Fruit fly (Drosophila melanogaster) whole organism, embryonic: ENCODE data around the gene alpha4GT2.

Experiments
- B-H2 ChIP-seq: fragments of 200-800 bp; sonication (Bioruptor generic); optimal IDR thresholded peaks from 2 replicates; lab custom pipeline; 2018; ENCODE audit warnings: missing biosample characterization, mild to moderate bottlenecking, missing genetic modification characterization
- CG10209 ChIP-seq: fragments of 200-800 bp; sonication (Bioruptor generic); optimal IDR thresholded peaks from 3 replicates; lab custom pipeline; 2017; ENCODE audit warnings: missing biosample characterization, mild to moderate bottlenecking, missing genetic modification characterization, missing genetic modification reagents
- CG12104 ChIP-seq: fragments of 200-800 bp; sonication (Bioruptor generic); optimal IDR thresholded peaks from 3 replicates; lab custom pipeline; 2016; ENCODE audit warnings: missing biosample characterization, missing genetic modification characterization
- CG12236 ChIP-seq: fragments of 200-800 bp; sonication (Bioruptor generic); optimal IDR thresholded peaks from 2 replicates; lab custom pipeline; 2016; ENCODE audit warnings: missing biosample characterization, missing genetic modification characterization
- CG12942 ChIP-seq: fragments of 200-800 bp; sonication (Bioruptor generic); optimal IDR thresholded peaks from 3 replicates; lab custom pipeline; 2016; ENCODE audit warnings: missing biosample characterization, missing genetic modification characterization
- CG14014 ChIP-seq: fragments of 200-800 bp; sonication (Bioruptor generic); IDR thresholded peaks from 2 replicates; pipeline ENCODE4 v1.3.6; 2022; ENCODE audit warnings: missing biosample characterization, missing genetic modification characterization
- CG14965 ChIP-seq: fragments of 200-800 bp; sonication (Bioruptor generic); optimal IDR thresholded peaks from 2 replicates; lab custom pipeline; 2016; ENCODE audit warnings: missing biosample characterization, missing genetic modification characterization, borderline replicate concordance
- CG18619 ChIP-seq: fragments of 200-800 bp; sonication (Bioruptor generic); optimal IDR thresholded peaks from 3 replicates; lab custom pipeline; 2017; ENCODE audit warnings: missing biosample characterization, mild to moderate bottlenecking, missing genetic modification characterization
- CG2116 ChIP-seq: fragments of 200-800 bp; sonication (Bioruptor generic); optimal IDR thresholded peaks from 3 replicates; lab custom pipeline; 2018; ENCODE audit warnings: missing biosample characterization, mild to moderate bottlenecking, missing genetic modification characterization
- CG2129 ChIP-seq: fragments of 200-800 bp; sonication (Bioruptor generic); IDR thresholded peaks from 2 replicates; pipeline ENCODE4 v1.3.6; 2022; ENCODE audit warnings: missing biosample characterization, missing genetic modification characterization; ENCODE audit not compliant: partially characterized antibody
- CG2875 ChIP-seq: fragments of 200-800 bp; sonication (Bioruptor generic); optimal IDR thresholded peaks from 2 replicates; lab custom pipeline; 2017; ENCODE audit warnings: missing biosample characterization, mild to moderate bottlenecking, missing genetic modification characterization, missing genetic modification reagents
- CG3163 ChIP-seq: fragments of 200-800 bp; sonication (Bioruptor generic); optimal IDR thresholded peaks from 3 replicates; lab custom pipeline; 2016; ENCODE audit warnings: missing biosample characterization, missing genetic modification characterization
- CG3281 ChIP-seq: fragments of 200-800 bp; sonication (Bioruptor generic); optimal IDR thresholded peaks from 3 replicates; lab custom pipeline; 2017; ENCODE audit warnings: missing biosample characterization, mild to moderate bottlenecking, missing genetic modification characterization
- CG4328 ChIP-seq: fragments of 200-800 bp; sonication (Bioruptor generic); optimal IDR thresholded peaks from 3 replicates; lab custom pipeline; 2017; ENCODE audit warnings: missing biosample characterization, missing genetic modification reagents, missing genetic modification characterization
- CG6175 ChIP-seq: fragments of 200-800 bp; sonication (Bioruptor generic); IDR thresholded peaks from 3 replicates; pipeline ENCODE4 v1.3.6; 2022; ENCODE audit warnings: missing biosample characterization, missing genetic modification characterization
- CG7928 ChIP-seq: fragments of 200-800 bp; sonication (Bioruptor generic); optimal IDR thresholded peaks from 2 replicates; lab custom pipeline; 2017; ENCODE audit warnings: missing biosample characterization, mild to moderate bottlenecking, missing genetic modification characterization
- Dp ChIP-seq: fragments of 200-800 bp; sonication (Bioruptor generic); optimal IDR thresholded peaks from 2 replicates; lab custom pipeline; 2018; ENCODE audit warnings: missing biosample characterization, mild to moderate bottlenecking, missing genetic modification characterization, moderate library complexity
- Ets65A ChIP-seq: fragments of 200-800 bp; sonication (Bioruptor generic); peaks from one replicate; lab custom pipeline; 2016; ENCODE audit warnings: missing biosample characterization, missing genetic modification characterization
- H15 ChIP-seq: fragments of 200-800 bp; sonication (Bioruptor generic); IDR thresholded peaks from 3 replicates; pipeline ENCODE4 v1.3.6; 2022; ENCODE audit warnings: missing biosample characterization, missing genetic modification characterization
- HLHmδ ChIP-seq: fragments of 200-800 bp; sonication (Bioruptor generic); optimal IDR thresholded peaks from 2 replicates; lab custom pipeline; 2018; ENCODE audit warnings: missing biosample characterization, mild to moderate bottlenecking, missing genetic modification characterization, moderate library complexity
- Hmr ChIP-seq: fragments of 200-800 bp; sonication (Bioruptor generic); optimal IDR thresholded peaks from 3 replicates; lab custom pipeline; 2017; ENCODE audit warnings: mild to moderate bottlenecking, missing biosample characterization, missing genetic modification reagents, missing genetic modification characterization
- Myb ChIP-seq: fragments of 200-800 bp; sonication (Bioruptor generic); optimal IDR thresholded peaks from 2 replicates; lab custom pipeline; 2016; ENCODE audit warnings: missing biosample characterization, missing genetic modification characterization
- Sox102F ChIP-seq: fragments of 200-800 bp; sonication (Bioruptor generic); optimal IDR thresholded peaks from 2 replicates; lab custom pipeline; 2018; ENCODE audit warnings: missing biosample characterization, mild to moderate bottlenecking, missing genetic modification characterization, moderate library complexity
- Trl ChIP-seq, 3 experiments: fragments of >200 bp in 2 of 3; fragments of 200-800 bp in 1 of 3; sonication (Bioruptor generic) in 1 of 3; optimal IDR thresholded peaks; 2 replicates in 1 of 3; 3 replicates in 2 of 3; lab custom pipeline; 2016 to 2017; ENCODE audit warnings: missing biosample characterization in 1 of 3, missing genetic modification characterization in 1 of 3
- abd-A ChIP-seq: fragments of 200-800 bp; sonication (Bioruptor generic); optimal IDR thresholded peaks from 3 replicates; lab custom pipeline; 2019; ENCODE audit warnings: missing biosample characterization, mild to moderate bottlenecking, missing genetic modification characterization, moderate library complexity
- al ChIP-seq: fragments of 200-800 bp; sonication (Bioruptor generic); IDR thresholded peaks from 2 replicates; pipeline ENCODE4 v1.3.6; 2022; ENCODE audit warnings: missing biosample characterization, missing genetic modification characterization
- amos ChIP-seq: fragments of 200-800 bp; sonication (Bioruptor generic); IDR thresholded peaks from 2 replicates; pipeline ENCODE4 v1.3.6; 2022; ENCODE audit warnings: missing biosample characterization, missing genetic modification characterization; ENCODE audit not compliant: partially characterized antibody
- bigmax ChIP-seq: fragments of 200-800 bp; sonication (Bioruptor generic); optimal IDR thresholded peaks from 2 replicates; lab custom pipeline; 2018; ENCODE audit warnings: missing biosample characterization, mild to moderate bottlenecking, missing genetic modification characterization
- cato ChIP-seq: fragments of 200-800 bp; sonication (Bioruptor generic); optimal IDR thresholded peaks from 2 replicates; lab custom pipeline; 2016; ENCODE audit warnings: missing biosample characterization, missing genetic modification characterization, borderline replicate concordance
- croc ChIP-seq: fragments of 200-800 bp; sonication (Bioruptor generic); conservative IDR thresholded peaks from 3 replicates; pipeline ENCODE4 v1.3.6; 2022; ENCODE audit warnings: missing biosample characterization, missing genetic modification characterization
- dati ChIP-seq: fragments of 200-800 bp; sonication (Bioruptor generic); IDR thresholded peaks from 2 replicates; pipeline ENCODE4 v1.3.6; 2022; ENCODE audit warnings: missing biosample characterization, missing genetic modification characterization
- ems ChIP-seq: fragments of 200-800 bp; sonication (Bioruptor generic); optimal IDR thresholded peaks from 3 replicates; lab custom pipeline; 2016; ENCODE audit warnings: missing biosample characterization, missing genetic modification characterization
- fru ChIP-seq: fragments of >200 bp; optimal IDR thresholded peaks from 2 replicates; lab custom pipeline; 2017
- gem ChIP-seq: fragments of 200-800 bp; sonication (Bioruptor generic); optimal IDR thresholded peaks from 2 replicates; lab custom pipeline; 2019; ENCODE audit warnings: missing biosample characterization, mild to moderate bottlenecking, missing genetic modification characterization, moderate library complexity
- gfzf ChIP-seq: fragments of 200-800 bp; sonication (Bioruptor generic); optimal IDR thresholded peaks from 2 replicates; lab custom pipeline; 2016; ENCODE audit warnings: missing biosample characterization, mild to moderate bottlenecking, missing genetic modification characterization, moderate library complexity
- grau ChIP-seq: fragments of 200-800 bp; optimal IDR thresholded peaks from 3 replicates; lab custom pipeline; 2019; ENCODE audit warnings: missing biosample characterization, mild to moderate bottlenecking, missing genetic modification characterization, moderate library complexity
- gsb ChIP-seq: fragments of 200-800 bp; sonication (Bioruptor generic); IDR thresholded peaks from 2 replicates; pipeline ENCODE4 v1.3.6; 2022; ENCODE audit warnings: missing biosample characterization, missing genetic modification characterization
- pho ChIP-seq: fragments of 200-800 bp; sonication (Bioruptor generic); optimal IDR thresholded peaks from 2 replicates; lab custom pipeline; 2016; ENCODE audit warnings: missing biosample characterization, missing genetic modification characterization
- pzg ChIP-seq: fragments of 200-800 bp; sonication (Bioruptor generic); optimal IDR thresholded peaks from 3 replicates; lab custom pipeline; 2018; ENCODE audit warnings: missing biosample characterization, mild to moderate bottlenecking, missing genetic modification characterization, moderate library complexity
- sens ChIP-seq: fragments of 200-800 bp; sonication (Bioruptor generic); peaks from one replicate; lab custom pipeline; 2016; ENCODE audit warnings: missing biosample characterization, missing genetic modification characterization
- ssp ChIP-seq: fragments of 200-800 bp; sonication (Bioruptor generic); IDR thresholded peaks from 2 replicates; pipeline ENCODE4 v1.3.6; 2022; ENCODE audit warnings: missing biosample characterization, missing genetic modification characterization
- sug ChIP-seq: fragments of 200-800 bp; optimal IDR thresholded peaks from 2 replicates; lab custom pipeline; 2019; ENCODE audit warnings: missing biosample characterization, mild to moderate bottlenecking, missing genetic modification characterization, moderate library complexity
- tx ChIP-seq: fragments of 200-800 bp; sonication (Bioruptor generic); optimal IDR thresholded peaks from 2 replicates; lab custom pipeline; 2016; ENCODE audit warnings: missing biosample characterization, missing genetic modification characterization
- z ChIP-seq: fragments of 200-800 bp; sonication (Bioruptor generic); IDR thresholded peaks from 3 replicates; pipeline ENCODE4 v1.3.6; 2022; ENCODE audit warnings: missing biosample characterization, missing genetic modification characterization

alpha4GT2 gene

DNA sequence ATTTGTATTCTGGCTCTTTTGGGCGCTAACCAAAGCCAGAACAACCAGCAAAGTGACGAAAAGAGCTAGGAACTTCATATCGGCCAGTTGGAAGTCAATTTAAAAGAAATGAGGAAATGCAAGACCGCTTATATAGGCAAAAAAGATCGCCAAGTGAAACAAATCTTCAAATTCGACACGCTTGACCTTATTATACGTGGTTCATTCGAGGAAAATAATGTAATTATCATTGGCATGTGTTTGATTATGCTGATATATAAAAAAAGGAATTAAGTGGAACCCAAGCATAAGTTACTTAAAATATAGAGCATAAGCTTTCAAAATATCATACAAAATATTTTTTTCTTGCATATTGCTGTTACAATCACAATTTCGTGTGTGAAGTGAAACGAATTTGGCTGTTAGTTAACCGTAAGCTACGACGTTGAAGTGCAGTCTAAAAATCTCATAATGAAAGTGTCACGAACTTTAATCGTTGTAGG lies at the start of gene alpha4GT2, which contains the start of gene Mst57Da:
Gene alpha4GT2, plus strand, starts transcription at position 432 of the 482 bp plus-strand sequence.
Gene Mst57Da, minus strand, starts transcription at position 101 of the 482 bp plus-strand sequence.
- TF ChIP-seq sens (GFP tag; lab: Kevin White, UChicago) (no peak), Hmr (no peak), CG2875 (GFP tag; lab: Kevin White, UChicago) (no peak), tx (no peak), fru (lab: Kevin White, UChicago) (no peak), CG12942 (GFP tag; lab: Kevin White, UChicago) (no peak), CG7928 (GFP tag; lab: Kevin White, UChicago) (no peak), ems (GFP tag; lab: Kevin White, UChicago) (no peak), ssp (no peak), HLHmδ (GFP tag; lab: Kevin White, UChicago) (no peak), B-H2 (GFP tag; lab: Kevin White, UChicago) (no peak), pho (no peak)

DNA sequence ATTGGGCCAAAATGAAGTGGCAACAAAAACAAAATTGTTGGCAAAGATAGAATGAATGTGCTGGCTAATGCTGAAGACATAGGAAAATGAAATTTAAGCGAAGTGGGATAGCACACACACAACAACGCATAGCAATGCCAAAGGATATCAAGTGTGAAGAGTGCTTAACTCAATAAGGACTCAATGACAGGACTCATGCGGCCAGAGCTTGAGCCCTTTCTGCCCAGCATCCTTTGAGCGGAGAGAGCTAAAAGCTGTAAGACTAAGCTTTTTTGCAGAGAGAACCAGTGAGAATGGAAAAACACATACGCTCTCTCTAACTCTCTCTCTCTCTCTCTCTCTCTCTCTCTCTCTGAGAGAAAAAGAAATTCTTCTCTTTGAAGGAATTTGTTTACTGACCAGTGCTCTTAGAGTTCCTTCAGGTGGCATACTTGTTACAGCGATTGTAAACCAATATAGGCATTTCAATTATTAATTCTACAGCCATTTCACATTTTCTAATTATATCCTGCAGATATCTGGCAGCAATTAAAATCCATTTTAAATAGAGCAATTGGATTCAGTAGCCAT lies 49.1 kb upstream of the alpha4GT2 start:
- peak; percentile 45 to 88 for TF ChIP-seq Trl (optimal IDR thresholded peaks at IDR 0.05; lab: Kevin White, UChicago)
- TF ChIP-seq Trl (GFP tag; optimal IDR thresholded peaks at IDR 0.05; lab: Kevin White, UChicago) = no peak
- peak; percentile 30 for TF ChIP-seq Ets65A (GFP tag; lab: Kevin White, UChicago)
- peak; percentile 16; the same call in 1 of the 2 replicates for TF ChIP-seq amos (GFP tag; lab: Robert Waterston, UW)
- TF ChIP-seq abd-A (tag; lab: Kevin White, UChicago) = peak; percentile 15
- no peak for TF ChIP-seq gfzf (GFP tag; lab: Kevin White, UChicago)
- no peak for TF ChIP-seq gsb (GFP tag; lab: Robert Waterston, UW)
- peak; percentile 65 for TF ChIP-seq CG3163 (GFP tag; lab: Kevin White, UChicago)
- TF ChIP-seq z (GFP tag; lab: Robert Waterston, UW) = peak; percentile 90
- TF ChIP-seq, all 482 proteins: peak for 6

DNA sequence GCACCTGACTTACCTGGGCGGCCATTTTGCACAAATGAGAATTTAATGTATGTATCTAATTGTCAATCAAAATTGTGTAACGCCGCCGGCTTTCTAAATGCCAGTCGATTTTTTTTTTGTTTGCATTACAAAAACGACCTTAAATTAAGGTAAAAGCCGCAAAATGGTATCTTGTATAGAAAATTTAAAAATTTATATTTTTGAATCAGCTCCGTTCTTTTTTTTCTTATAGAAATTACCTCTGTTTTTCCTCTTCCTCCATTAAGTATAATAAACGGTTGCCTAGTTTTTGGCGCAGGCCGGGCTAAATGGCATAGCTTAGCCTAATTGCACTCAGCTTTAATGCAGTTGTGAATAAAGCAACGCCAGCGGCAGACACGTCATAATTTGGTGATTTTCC lies 44.8 kb upstream of the alpha4GT2 start, which contains the start of gene CG4960:
Gene CG4960, minus strand, starts transcription at position 101 of the 400 bp plus-strand sequence.
- TF ChIP-seq CG3281 (no peak), Dp (GFP tag; lab: Kevin White, UChicago) (no peak), bigmax (GFP tag; lab: Kevin White, UChicago) (no peak), CG2129 (no peak), CG10209 (no peak)

DNA sequence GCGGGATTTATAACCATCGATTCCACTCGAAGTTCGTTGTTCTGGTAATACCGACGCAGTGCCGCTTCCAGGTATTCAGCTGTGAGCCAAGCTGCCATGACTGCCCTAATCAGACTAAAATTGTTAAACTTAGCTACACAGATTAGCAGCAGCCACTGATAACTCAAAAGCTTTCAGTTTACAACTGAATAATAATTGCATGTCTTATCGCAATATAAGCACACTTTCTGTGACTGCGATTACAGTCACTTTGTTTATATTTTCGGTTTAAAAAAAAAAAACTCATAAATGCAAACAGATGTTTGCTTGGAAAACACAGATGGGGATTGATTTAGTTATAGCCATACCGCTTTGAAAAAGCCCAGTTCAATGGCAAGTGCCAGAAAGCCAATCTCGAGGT lies 42.7 kb upstream of the alpha4GT2 start, which contains the start of gene CG31380:
Gene CG31380, minus strand, starts transcription at position 101 of the 400 bp plus-strand sequence.
- no peak for TF ChIP-seq CG12104 (GFP tag; lab: Kevin White, UChicago)
- no peak for TF ChIP-seq CG18619 (GFP tag; lab: Kevin White, UChicago)

DNA sequence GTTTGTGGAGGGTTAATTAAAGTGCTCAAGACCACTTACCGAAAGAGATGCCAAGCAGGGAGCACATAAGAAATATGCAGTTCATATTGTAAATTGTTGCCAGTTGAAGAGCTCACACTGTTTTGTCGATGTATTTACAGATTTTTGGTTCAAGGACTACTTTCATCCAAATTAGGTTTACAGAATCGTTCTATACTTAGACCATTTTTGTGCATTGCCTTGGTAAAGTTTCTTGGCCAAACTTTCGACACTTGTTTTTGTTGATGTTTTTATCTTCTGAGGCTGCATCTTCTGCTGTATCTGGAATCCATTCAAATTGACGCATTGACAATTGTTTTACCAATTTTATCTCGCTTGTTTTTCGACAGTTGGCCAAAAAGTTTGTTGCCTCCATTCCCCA lies 41.7 kb upstream of the alpha4GT2 start, which contains the start of gene CG31093:
Gene CG31093, minus strand, starts transcription at position 101 of the 400 bp plus-strand sequence.
- TF ChIP-seq pzg (GFP tag; lab: Kevin White, UChicago) = no peak
- TF ChIP-seq CG12236 (GFP tag; lab: Kevin White, UChicago) = no peak
- TF ChIP-seq CG6175 = no peak
- TF ChIP-seq H15 (GFP tag; lab: Robert Waterston, UW) = no peak
- no peak for TF ChIP-seq croc
- TF ChIP-seq cato (GFP tag; lab: Kevin White, UChicago) = no peak
- no peak for TF ChIP-seq sug (tag; lab: Kevin White, UChicago)
- no peak for TF ChIP-seq dati (GFP tag; lab: Robert Waterston, UW)
- no peak for TF ChIP-seq CG14014 (GFP tag; lab: Robert Waterston, UW)
- TF ChIP-seq Myb (GFP tag; lab: Kevin White, UChicago) = no peak
- no peak for TF ChIP-seq grau (tag; lab: Kevin White, UChicago)
- no peak for TF ChIP-seq CG2116 (GFP tag; lab: Kevin White, UChicago)
- TF ChIP-seq CG4328 (GFP tag; lab: Kevin White, UChicago) = no peak
- no peak for TF ChIP-seq Sox102F (GFP tag; lab: Kevin White, UChicago)
- no peak for TF ChIP-seq CG14965 (GFP tag; lab: Kevin White, UChicago)
- no peak for TF ChIP-seq gem (tag; lab: Kevin White, UChicago)
- TF ChIP-seq al = no peak
- no peak for TF ChIP-seq Ets65A (GFP tag; lab: Kevin White, UChicago)
